Worm (Caenorhabditis elegans): ENCODE data around the gene Y41D4B.11.

The Y41D4B.11 gene

ce11 chrIV:1605276-1605762 lies at the start of gene Y41D4B.11:
Gene Y41D4B.11 (plus strand): TSS chrIV:1605712.
- no peak for TF ChIP-seq nfya-1 (tag; optimal IDR thresholded peaks at IDR 0.05; ENCODE audit: insufficient read depth)
- no peak for TF ChIP-seq mml-1 (tag; optimal IDR thresholded peaks at IDR 0.05)
- no peak for TF ChIP-seq pqm-1 (tag; optimal IDR thresholded peaks at IDR 0.05)
- no peak for TF ChIP-seq nhr-77 (tag; optimal IDR thresholded peaks at IDR 0.05)
- no peak for TF ChIP-seq lsy-12 (tag; optimal IDR thresholded peaks at IDR 0.05)
- no peak for TF ChIP-seq lin-39 (tag; optimal IDR thresholded peaks at IDR 0.05)
- TF ChIP-seq ceh-9 (tag; optimal IDR thresholded peaks at IDR 0.05) = no peak
- TF ChIP-seq ceh-16 (tag; optimal IDR thresholded peaks at IDR 0.05) = no peak
- no peak for TF ChIP-seq skn-1 (tag; optimal IDR thresholded peaks at IDR 0.05)
- no peak for TF ChIP-seq unc-62 (GFP tag; optimal IDR thresholded peaks at IDR 0.05)
- TF ChIP-seq sea-2 (GFP tag; optimal IDR thresholded peaks at IDR 0.05) = no peak
- TF ChIP-seq nhr-67 (tag; optimal IDR thresholded peaks at IDR 0.05) = no peak
- TF ChIP-seq R02D3.7 (tag; optimal IDR thresholded peaks at IDR 0.05) = no peak
- no peak for TF ChIP-seq nhr-28 (tag; optimal IDR thresholded peaks at IDR 0.05)
- TF ChIP-seq hmg-11 (tag; optimal IDR thresholded peaks at IDR 0.05) = no peak
- TF ChIP-seq ama-1 (optimal IDR thresholded peaks at IDR 0.05) = no peak
- TF ChIP-seq ceh-28 (tag; optimal IDR thresholded peaks at IDR 0.05) = no peak
- no peak for TF ChIP-seq fkh-10 (GFP tag; optimal IDR thresholded peaks at IDR 0.05)

DNA sequence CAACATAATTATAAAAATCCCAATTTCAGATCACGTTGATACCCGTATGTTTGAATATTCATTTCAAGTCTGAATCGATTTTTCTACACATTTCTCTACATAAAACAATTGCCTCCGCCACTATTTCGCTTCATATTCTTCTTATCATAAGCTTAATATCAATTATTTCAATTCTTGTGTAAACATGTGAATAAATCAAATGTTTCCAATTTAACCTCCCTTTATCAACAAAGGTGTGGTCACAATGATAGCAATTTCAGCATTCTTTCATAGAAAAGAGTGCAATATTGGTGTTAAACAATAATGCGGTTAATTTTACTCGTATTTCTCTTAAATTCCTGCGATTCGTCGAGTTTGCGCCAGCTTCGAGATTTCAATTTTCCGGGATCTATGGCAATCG lies 45.6 kb upstream of the Y41D4B.11 start, which contains the start of gene Y41D4B.17:
Y41D4B.17 (plus strand) TSS at position 174 of the 400 bp plus-strand sequence.
- peak; percentile 68 for TF ChIP-seq elt-2 (tag; optimal IDR thresholded peaks at IDR 0.05)
- no peak for TF ChIP-seq ama-1 (optimal IDR thresholded peaks at IDR 0.05)
- peak; percentile 28 for TF ChIP-seq pqm-1 (tag; optimal IDR thresholded peaks at IDR 0.05)
- peak; percentile 39 for TF ChIP-seq pha-4 (tag; optimal IDR thresholded peaks at IDR 0.05)

- peak; percentile 2 for TF ChIP-seq pqm-1 (tag; optimal IDR thresholded peaks at IDR 0.05)
- TF ChIP-seq tbx-2 (tag; optimal IDR thresholded peaks at IDR 0.05) = no peak
- peak; percentile 20 for TF ChIP-seq elt-2 (tag; optimal IDR thresholded peaks at IDR 0.05)
- no peak for TF ChIP-seq nhr-11 (tag; optimal IDR thresholded peaks at IDR 0.05)
Measured at ce11 chrIV:1561884-1562283, 43.6 kb upstream of the Y41D4B.11 start, which contains the start of gene hpo-6. Gene hpo-6 (plus strand): TSS chrIV:1562184.

DNA sequence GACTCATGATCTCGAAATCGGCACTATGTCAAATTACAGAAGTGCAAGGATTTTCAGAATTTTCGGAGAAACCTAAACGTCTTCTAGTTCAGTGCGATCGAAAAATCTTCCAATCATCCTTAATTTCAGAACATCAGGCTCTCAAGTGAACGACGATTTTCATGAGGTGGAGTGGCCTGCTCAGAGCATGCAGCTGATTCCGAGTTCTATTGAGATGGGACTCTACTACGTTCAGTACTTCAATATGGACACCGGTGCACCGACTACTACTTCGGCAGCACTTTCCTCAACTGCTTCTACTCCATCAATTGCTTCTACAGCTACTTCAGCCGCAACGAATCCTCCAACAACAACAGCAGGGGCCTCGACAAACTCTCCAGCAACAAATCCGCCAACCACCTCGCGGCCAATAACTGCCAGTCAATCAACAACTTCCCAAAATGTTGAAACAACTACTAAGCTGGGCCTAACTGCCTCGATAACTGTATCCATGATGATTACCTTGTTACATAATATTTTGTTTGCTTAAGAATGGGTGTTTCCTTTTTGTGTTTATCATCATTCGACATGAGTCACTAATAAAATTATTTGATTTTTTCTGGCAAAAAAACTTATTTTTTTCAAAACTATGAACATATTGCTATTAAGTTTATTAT lies 41.9 kb upstream of the Y41D4B.11 start, which contains the start of gene Y41D4B.15:
Y41D4B.15 (plus strand) TSS at position 606 of the 656 bp plus-strand sequence.
- TF ChIP-seq nhr-11 (tag; optimal IDR thresholded peaks at IDR 0.05) = no peak
- TF ChIP-seq daf-12 (tag; optimal IDR thresholded peaks at IDR 0.05) = no peak
- TF ChIP-seq nhr-12 (tag; optimal IDR thresholded peaks at IDR 0.05) = no peak
- no peak for TF ChIP-seq nhr-77 (tag; optimal IDR thresholded peaks at IDR 0.05)
- no peak for TF ChIP-seq ceh-82 (tag; optimal IDR thresholded peaks at IDR 0.05)

- TF ChIP-seq nhr-76 (tag; optimal IDR thresholded peaks at IDR 0.05) = no peak
- no peak for TF ChIP-seq sea-2 (GFP tag; optimal IDR thresholded peaks at IDR 0.05)
- no peak for TF ChIP-seq elt-1 (tag; optimal IDR thresholded peaks at IDR 0.05)
- no peak for TF ChIP-seq egl-27 (tag; optimal IDR thresholded peaks at IDR 0.05)
- no peak for TF ChIP-seq nhr-237 (tag; optimal IDR thresholded peaks at IDR 0.05)
- TF ChIP-seq daf-12 (tag; optimal IDR thresholded peaks at IDR 0.05) = no peak
- no peak for TF ChIP-seq tbx-2 (tag; optimal IDR thresholded peaks at IDR 0.05)
- TF ChIP-seq nhr-23 (tag; optimal IDR thresholded peaks at IDR 0.05) = no peak
- no peak for TF ChIP-seq nhr-77 (tag; optimal IDR thresholded peaks at IDR 0.05)
- TF ChIP-seq nhr-28 (tag; optimal IDR thresholded peaks at IDR 0.05) = no peak
- no peak for TF ChIP-seq ceh-16 (tag; optimal IDR thresholded peaks at IDR 0.05)
- no peak for TF ChIP-seq pqm-1 (tag; optimal IDR thresholded peaks at IDR 0.05)
- TF ChIP-seq elt-2 (tag; optimal IDR thresholded peaks at IDR 0.05) = no peak
Measured at ce11 chrIV:1565725-1566124, 39.8 kb upstream of the Y41D4B.11 start.

ce11 chrIV:1567577-1567976 lies 37.9 kb upstream of the Y41D4B.11 start:
- TF ChIP-seq nhr-77 (tag; optimal IDR thresholded peaks at IDR 0.05) (no peak), nfya-1 (tag; optimal IDR thresholded peaks at IDR 0.05; ENCODE audit: insufficient read depth) (peak; percentile 96)
